Worm (Caenorhabditis elegans) whole organism, young adult: ENCODE data around the gene T06E8.8.

Source experiments
- F22D6.2 ChIP-seq: sonication (generic microtip); optimal IDR thresholded peaks from 2 replicates; lab custom pipeline; 2016; ENCODE audit warnings: mild to moderate bottlenecking, missing genetic modification characterization, missing compliant biosample characterization
- F33H1.4 ChIP-seq: fragments of 200-800 bp; sonication (Bioruptor generic); IDR thresholded peaks from 2 replicates; pipeline ENCODE4 v1.3.6; 2022; ENCODE audit warnings: missing genetic modification reagents, missing genetic modification characterization, missing compliant biosample characterization
- F39B2.1 ChIP-seq: fragments of 200-800 bp; sonication (Bioruptor generic); IDR thresholded peaks from 2 replicates; pipeline ENCODE4 v1.3.6; 2022; ENCODE audit warnings: missing genetic modification reagents, missing genetic modification characterization, missing compliant biosample characterization
- K11D2.4 ChIP-seq: fragments of 200-800 bp; sonication (Bioruptor generic); IDR thresholded peaks from 2 replicates; pipeline ENCODE4 v1.3.6; 2022; ENCODE audit warnings: missing genetic modification reagents, missing genetic modification characterization, missing compliant biosample characterization
- K12H6.12 ChIP-seq: fragments of 200-800 bp; sonication (Bioruptor generic); optimal IDR thresholded peaks from 2 replicates; lab custom pipeline; 2018; ENCODE audit warnings: mild to moderate bottlenecking, missing genetic modification characterization, missing compliant biosample characterization
- ceh-79 ChIP-seq: sonication (generic microtip); optimal IDR thresholded peaks from 2 replicates; lab custom pipeline; 2017; ENCODE audit warnings: mild to moderate bottlenecking, missing genetic modification characterization, missing compliant biosample characterization
- dpl-1 ChIP-seq: fragments of 150-350 bp; optimal IDR thresholded peaks from 2 replicates; lab custom pipeline; 2014; ENCODE audit warnings: missing biosample characterization, missing genetic modification reagents, missing genetic modification characterization
- egl-18 ChIP-seq: fragments of 200-800 bp; sonication (Bioruptor generic); IDR thresholded peaks from 2 replicates; pipeline ENCODE4 v1.3.6; 2022; ENCODE audit warnings: missing genetic modification reagents, missing genetic modification characterization, missing compliant biosample characterization
- hlh-12 ChIP-seq: sonication (generic microtip); optimal IDR thresholded peaks from 2 replicates; lab custom pipeline; 2016; ENCODE audit warnings: missing genetic modification characterization, missing compliant biosample characterization
- hrde-1 ChIP-seq: sonication (generic microtip); optimal IDR thresholded peaks from 2 replicates; lab custom pipeline; 2016; ENCODE audit warnings: missing genetic modification characterization, mild to moderate bottlenecking, missing compliant biosample characterization, moderate library complexity, missing genotype, missing genetic modification reagents, borderline replicate concordance
- pha-4 ChIP-seq: fragments of 150-350 bp; sonication (generic microtip); optimal IDR thresholded peaks from 2 replicates; lab custom pipeline; 2014; ENCODE audit warnings: missing biosample characterization, missing genetic modification reagents, missing genetic modification characterization
- zfh-2 ChIP-seq: fragments of 200-800 bp; sonication (Bioruptor generic); conservative IDR thresholded peaks from 2 replicates; pipeline ENCODE4 v1.3.6; 2022; ENCODE audit warnings: missing genetic modification reagents, missing genetic modification characterization, missing compliant biosample characterization

DNA sequence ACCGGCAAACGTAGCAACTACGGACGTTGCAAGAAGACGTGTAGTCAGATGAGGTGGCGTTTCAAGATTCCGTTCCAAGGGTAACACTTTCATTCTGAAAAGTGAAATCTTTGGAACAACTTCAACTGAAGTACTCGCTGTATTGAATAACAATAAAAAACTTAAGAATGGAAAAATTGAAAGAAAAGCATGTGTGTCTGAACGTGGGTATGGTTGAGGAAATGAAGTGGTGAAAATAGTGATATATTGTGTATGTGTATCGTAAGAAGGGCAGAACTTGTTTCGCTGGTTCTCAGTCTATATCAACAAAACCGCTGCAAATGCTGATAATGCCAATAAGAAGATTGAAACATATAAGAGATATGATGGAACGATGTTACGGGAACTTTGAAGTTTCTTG, 47.8 kb upstream of the T06E8.8 start, which contains the start of gene K08H10.6:
- TF ChIP-seq hlh-12 (tag; lab: Kevin White, UChicago) (no peak), ceh-79 (no peak), K11D2.4 (GFP tag; lab: Robert Waterston, UW) (no peak), zfh-2 (GFP tag; lab: Robert Waterston, UW) (no peak), F22D6.2 (tag; lab: Kevin White, UChicago) (no peak), egl-18 (GFP tag; lab: Robert Waterston, UW) (no peak), K12H6.12 (tag; lab: Kevin White, UChicago) (no peak), F33H1.4 (GFP tag; lab: Robert Waterston, UW) (no peak), pha-4 (tag; lab: Kevin White, UChicago) (no peak), hrde-1 (tag; lab: Kevin White, UChicago) (no peak), F39B2.1 (GFP tag; lab: Robert Waterston, UW) (no peak), dpl-1 (GFP tag; lab: Kevin White, UChicago) (no peak)
